Worm (Caenorhabditis elegans) whole organism, L4 larva: ENCODE results near the gene F46C3.7.

Source experiments
- F10B5.3 ChIP-seq: sonication (generic microtip); optimal IDR thresholded peaks from 2 replicates; lab custom pipeline; 2016; ENCODE audit warnings: mild to moderate bottlenecking, missing genetic modification characterization, missing compliant biosample characterization
- F49E8.2 ChIP-seq: sonication (generic microtip); optimal IDR thresholded peaks from 2 replicates; lab custom pipeline; 2016; ENCODE audit warnings: missing compliant biosample characterization, mild to moderate bottlenecking, missing genetic modification characterization, borderline replicate concordance
- R02D3.7 ChIP-seq: fragments of 150-350 bp; sonication (generic microtip); optimal IDR thresholded peaks from 3 replicates; lab custom pipeline; 2014; ENCODE audit warnings: missing biosample characterization, missing genetic modification characterization
- Y5F2A.4 ChIP-seq: fragments of 200-800 bp; sonication (Bioruptor generic); optimal IDR thresholded peaks from 2 replicates; lab custom pipeline; 2018; ENCODE audit warnings: mild to moderate bottlenecking, missing genetic modification characterization, missing compliant biosample characterization
- aha-1 ChIP-seq: fragments of 150-350 bp; peaks from one replicate; lab custom pipeline; 2014; ENCODE audit warnings: missing biosample characterization, missing genetic modification characterization
- ama-1 ChIP-seq: fragments of 150-350 bp; optimal IDR thresholded peaks from 2 replicates; lab custom pipeline; 2014; ENCODE audit warnings: inconsistent platforms, mixed read lengths
- ceh-28 ChIP-seq: fragments of 150-350 bp; optimal IDR thresholded peaks from 2 replicates; lab custom pipeline; 2014; ENCODE audit warnings: missing biosample characterization, missing genetic modification reagents, missing genetic modification characterization
- ceh-44 ChIP-seq: fragments of 200-800 bp; sonication (Bioruptor generic); IDR thresholded peaks from 2 replicates; pipeline ENCODE4 v1.3.6; 2022; ENCODE audit warnings: missing genetic modification reagents, missing genetic modification characterization, missing compliant biosample characterization
- ceh-62 ChIP-seq: sonication (generic microtip); optimal IDR thresholded peaks from 2 replicates; lab custom pipeline; 2017; ENCODE audit warnings: missing biosample characterization, missing genetic modification characterization
- cey-2 ChIP-seq: sonication (generic microtip); optimal IDR thresholded peaks from 3 replicates; lab custom pipeline; 2017; ENCODE audit warnings: missing genetic modification characterization, mild to moderate bottlenecking, missing compliant biosample characterization, antibody characterized with exemption, borderline replicate concordance; ENCODE audit not compliant: insufficient read depth
- ctbp-1 ChIP-seq: fragments of 200-800 bp; sonication (Bioruptor generic); IDR thresholded peaks from 2 replicates; pipeline ENCODE4 v1.3.6; 2022; ENCODE audit warnings: missing genetic modification reagents, missing genetic modification characterization, missing compliant biosample characterization
- daf-16 ChIP-seq, 3 experiments: sonication (generic microtip); optimal IDR thresholded peaks; 2 replicates each; lab custom pipeline; 2016 to 2017; ENCODE audit warnings: missing genetic modification characterization in 3 of 3, missing genetic modification reagents in 3 of 3, mild to moderate bottlenecking in 2 of 3, missing compliant biosample characterization in 2 of 3, missing biosample characterization in 1 of 3, moderate library complexity in 1 of 3
- daf-8 ChIP-seq: fragments of 200-800 bp; sonication (Bioruptor generic); IDR thresholded peaks from 2 replicates; pipeline ENCODE4 v1.3.6; 2022; ENCODE audit warnings: missing genetic modification characterization, missing compliant biosample characterization
- dmd-9 ChIP-seq: fragments of 200-800 bp; sonication (Bioruptor generic); IDR thresholded peaks from 2 replicates; pipeline ENCODE4 v1.3.6; 2022; ENCODE audit warnings: missing genetic modification reagents, missing genetic modification characterization, missing compliant biosample characterization
- duxl-1 ChIP-seq: sonication (generic microtip); optimal IDR thresholded peaks from 2 replicates; lab custom pipeline; 2016; ENCODE audit warnings: mild to moderate bottlenecking, missing genetic modification characterization, moderate library complexity, missing compliant biosample characterization; ENCODE audit not compliant: poor library complexity
- egl-27 ChIP-seq: sonication (generic microtip); optimal IDR thresholded peaks from 3 replicates; lab custom pipeline; 2017; ENCODE audit warnings: missing biosample characterization, missing genetic modification reagents, missing genetic modification characterization
- egl-43 ChIP-seq: fragments of 200-800 bp; sonication (Bioruptor generic); IDR thresholded peaks from 2 replicates; pipeline ENCODE4 v1.3.6; 2022; ENCODE audit warnings: missing genetic modification reagents, missing genetic modification characterization, missing compliant biosample characterization
- fos-1 ChIP-seq: fragments of 150-350 bp; optimal IDR thresholded peaks from 2 replicates; lab custom pipeline; 2014; ENCODE audit warnings: missing biosample characterization, missing genetic modification characterization
- gei-8 ChIP-seq: fragments of 200-800 bp; sonication (Bioruptor generic); optimal IDR thresholded peaks from 2 replicates; lab custom pipeline; 2018; ENCODE audit warnings: mild to moderate bottlenecking, missing genetic modification characterization, missing compliant biosample characterization
- hlh-11 ChIP-seq: fragments of 200-800 bp; sonication (Bioruptor generic); optimal IDR thresholded peaks from 2 replicates; lab custom pipeline; 2018; ENCODE audit warnings: mild to moderate bottlenecking, missing genetic modification characterization, missing compliant biosample characterization
- hlh-30 ChIP-seq: sonication (generic microtip); optimal IDR thresholded peaks from 2 replicates; lab custom pipeline; 2017; ENCODE audit warnings: antibody characterized with exemption, mild to moderate bottlenecking, missing genetic modification characterization, missing compliant biosample characterization; ENCODE audit not compliant: insufficient read depth
- lin-39 ChIP-seq: fragments of 150-350 bp; optimal IDR thresholded peaks from 2 replicates; lab custom pipeline; 2014; ENCODE audit warnings: missing biosample characterization, missing genetic modification reagents, missing genetic modification characterization
- lsy-2 ChIP-seq, 2 experiments: fragments of 150-350 bp in 1 of 2; sonication (generic microtip) in 1 of 2; optimal IDR thresholded peaks; 2 replicates each; lab custom pipeline; 2014 to 2017; ENCODE audit warnings: missing biosample characterization in 2 of 2, missing genetic modification characterization in 2 of 2
- mxl-3 ChIP-seq: fragments of 200-800 bp; sonication (Bioruptor generic); optimal IDR thresholded peaks from 2 replicates; lab custom pipeline; 2018; ENCODE audit warnings: mild to moderate bottlenecking, missing genetic modification characterization, missing compliant biosample characterization
- nhr-10 ChIP-seq: fragments of 150-350 bp; optimal IDR thresholded peaks from 2 replicates; lab custom pipeline; 2014; ENCODE audit warnings: missing biosample characterization, missing genetic modification characterization
- nhr-102 ChIP-seq: sonication (generic microtip); optimal IDR thresholded peaks from 2 replicates; lab custom pipeline; 2016; ENCODE audit warnings: mild to moderate bottlenecking, missing genetic modification characterization, moderate library complexity, missing compliant biosample characterization
- nhr-111 ChIP-seq: fragments of 200-800 bp; sonication (Bioruptor generic); optimal IDR thresholded peaks from 2 replicates; lab custom pipeline; 2018; ENCODE audit warnings: mild to moderate bottlenecking, missing genetic modification characterization, missing compliant biosample characterization
- nhr-28 ChIP-seq: fragments of 150-350 bp; optimal IDR thresholded peaks from 2 replicates; lab custom pipeline; 2014; ENCODE audit warnings: missing biosample characterization, missing genetic modification characterization
- nhr-41 ChIP-seq: fragments of 200-800 bp; sonication (Bioruptor generic); IDR thresholded peaks from 2 replicates; pipeline ENCODE4 v1.3.6; 2022; ENCODE audit warnings: missing genetic modification reagents, missing genetic modification characterization, missing compliant biosample characterization
- nhr-48 ChIP-seq: sonication (generic microtip); optimal IDR thresholded peaks from 2 replicates; lab custom pipeline; 2016; ENCODE audit warnings: mild to moderate bottlenecking, missing genetic modification characterization, missing compliant biosample characterization
- nhr-77 ChIP-seq: fragments of 150-350 bp; optimal IDR thresholded peaks from 2 replicates; lab custom pipeline; 2014; ENCODE audit warnings: missing biosample characterization, missing genetic modification characterization
- snpc-4 ChIP-seq: fragments of 150-350 bp; optimal IDR thresholded peaks from 2 replicates; lab custom pipeline; 2014; ENCODE audit warnings: missing biosample characterization, missing genetic modification characterization
- tag-97 ChIP-seq: fragments of 200-800 bp; sonication (Bioruptor generic); IDR thresholded peaks from 2 replicates; pipeline ENCODE4 v1.3.6; 2022; ENCODE audit warnings: missing genetic modification characterization, missing compliant biosample characterization
- tra-1 ChIP-seq: fragments of 200-800 bp; sonication (Bioruptor generic); IDR thresholded peaks from 2 replicates; pipeline ENCODE4 v1.3.6; 2022; ENCODE audit warnings: missing genetic modification reagents, missing genetic modification characterization, missing compliant biosample characterization
- unc-39 ChIP-seq: sonication (generic microtip); optimal IDR thresholded peaks from 2 replicates; lab custom pipeline; 2017; ENCODE audit warnings: missing biosample characterization, missing genetic modification characterization
- unc-62 ChIP-seq, 3 experiments: fragments of 150-350 bp in 1 of 3; sonication (generic microtip); optimal IDR thresholded peaks in 2 of 3; peaks in 1 of 3; 1 replicate in 1 of 3; 2 replicates in 2 of 3; lab custom pipeline; 2014 to 2017; ENCODE audit warnings: missing biosample characterization in 3 of 3, missing genetic modification characterization in 3 of 3, missing genetic modification reagents in 3 of 3, missing genotype in 1 of 3
- zag-1 ChIP-seq: fragments of 150-350 bp; optimal IDR thresholded peaks from 2 replicates; lab custom pipeline; 2014; ENCODE audit warnings: missing biosample characterization, missing genetic modification characterization
- zip-11 ChIP-seq: fragments of 200-800 bp; sonication (Bioruptor generic); IDR thresholded peaks from 2 replicates; pipeline ENCODE4 v1.3.6; 2022; ENCODE audit warnings: missing genetic modification characterization, missing compliant biosample characterization
- ztf-11 ChIP-seq: fragments of 150-350 bp; optimal IDR thresholded peaks from 2 replicates; lab custom pipeline; 2014; ENCODE audit warnings: missing biosample characterization, missing genetic modification characterization

F46C3.7 gene

DNA sequence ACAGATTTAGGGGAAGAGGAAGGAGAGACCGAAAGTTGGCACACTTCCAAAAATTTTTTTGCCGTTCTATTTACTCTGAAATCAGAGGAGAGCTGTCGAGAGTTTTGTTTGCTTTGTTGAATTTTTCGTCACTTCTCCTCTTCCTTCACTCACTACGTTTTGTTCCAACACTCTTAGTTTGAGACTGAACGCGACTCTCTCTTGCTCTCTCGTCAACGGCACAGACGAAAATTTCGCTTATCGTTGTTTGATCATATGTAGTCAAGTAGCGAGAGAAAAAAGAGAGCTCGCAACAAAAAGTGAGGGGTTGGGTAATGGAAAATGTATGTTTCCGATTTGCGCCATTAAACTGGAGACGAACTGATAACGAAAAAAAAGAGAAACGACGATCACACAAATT, 42.8 kb downstream of the F46C3.7 start (continued):
- TF ChIP-seq nhr-41 (GFP tag; lab: Robert Waterston, UW) (no peak), cey-2 (no peak), zip-11 (no peak), hlh-30 (tag; lab: Kevin White, UChicago) (peak; percentile 25), hlh-11 (tag; lab: Kevin White, UChicago) (peak; percentile 88), ceh-28 (tag; lab: Kevin White, UChicago) (no peak), nhr-28 (tag; lab: Kevin White, UChicago) (peak; percentile 91), daf-16 (GFP tag; optimal IDR thresholded peaks at IDR 0.05; lab: Kevin White, UChicago) (no peak), daf-16 (tag; optimal IDR thresholded peaks at IDR 0.05; lab: Kevin White, UChicago) (peak; percentile 54), egl-43 (GFP tag; lab: Robert Waterston, UW) (peak; percentile 41; the same call in 1 of the 2 replicates), lsy-2 (tag; optimal IDR thresholded peaks at IDR 0.05; lab: Kevin White, UChicago) (peak in 1 of 2 experiments; percentile 29), tag-97 (no peak), nhr-48 (tag; lab: Kevin White, UChicago) (peak; percentile 42), nhr-102 (tag; lab: Kevin White, UChicago) (no peak), mxl-3 (GFP tag; lab: Kevin White, UChicago) (no peak), ceh-44 (GFP tag; lab: Robert Waterston, UW) (no peak), ceh-62 (tag; lab: Kevin White, UChicago) (no peak), nhr-10 (tag; lab: Kevin White, UChicago) (peak; percentile 26), daf-8 (GFP tag; lab: Robert Waterston, UW) (no peak), duxl-1 (tag; lab: Kevin White, UChicago) (no peak), tra-1 (GFP tag; lab: Robert Waterston, UW) (peak; percentile 33; the same call in 1 of the 2 replicates), ztf-11 (tag; lab: Kevin White, UChicago) (no peak), egl-27 (tag; lab: Kevin White, UChicago) (no peak), R02D3.7 (tag; lab: Kevin White, UChicago) (no peak), nhr-77 (peak; percentile 51), F49E8.2 (no peak), dmd-9 (GFP tag; lab: Robert Waterston, UW) (no peak), lin-39 (tag; lab: Kevin White, UChicago) (no peak)

DNA sequence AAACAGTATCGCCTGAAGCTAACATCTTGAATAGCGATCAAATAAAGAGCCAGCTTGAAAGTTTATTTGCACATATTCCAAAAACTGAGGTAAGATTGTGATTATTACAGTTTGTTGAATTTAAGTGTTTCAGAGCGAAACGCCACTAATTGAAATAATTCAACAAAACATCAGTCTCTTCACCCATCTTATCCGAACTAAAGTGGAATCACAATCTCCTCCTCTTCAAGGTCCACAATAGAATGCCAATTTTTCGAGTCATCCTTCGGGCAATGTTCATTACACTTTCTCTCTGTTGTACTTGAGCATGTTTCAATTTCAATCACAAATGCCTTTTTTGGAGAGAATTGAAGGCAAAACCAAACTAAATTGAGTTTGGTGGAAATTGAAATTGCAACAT, 44.2 kb downstream of the F46C3.7 start:
- TF ChIP-seq gei-8 (GFP tag; lab: Kevin White, UChicago) (no peak), unc-62 (GFP tag; optimal IDR thresholded peaks at IDR 0.05 in 1 of 2; lab: Kevin White, UChicago) (peak in 1 of 2 experiments; percentile 77), unc-62 (tag; optimal IDR thresholded peaks at IDR 0.05; lab: Kevin White, UChicago) (no peak), unc-39 (tag; lab: Kevin White, UChicago) (no peak), nhr-48 (tag; lab: Kevin White, UChicago) (no peak), Y5F2A.4 (GFP tag; lab: Kevin White, UChicago) (no peak), fos-1 (tag; lab: Kevin White, UChicago) (no peak), aha-1 (tag; lab: Kevin White, UChicago) (peak; percentile 86), F10B5.3 (tag; lab: Kevin White, UChicago) (no peak), ctbp-1 (GFP tag; lab: Robert Waterston, UW) (no peak), nhr-28 (tag; lab: Kevin White, UChicago) (no peak), snpc-4 (tag; lab: Kevin White, UChicago) (no peak), lin-39 (tag; lab: Kevin White, UChicago) (no peak), ceh-28 (tag; lab: Kevin White, UChicago) (no peak), zag-1 (no peak), nhr-111 (GFP tag; lab: Kevin White, UChicago) (no peak), ama-1 (lab: Kevin White, UChicago) (peak; percentile 8), R02D3.7 (tag; lab: Kevin White, UChicago) (no peak)
